Worm (Caenorhabditis elegans): ENCODE data around the gene ikke-1.

- TF ChIP-seq lin-15B (tag; optimal IDR thresholded peaks at IDR 0.05) (no peak), mdl-1 (tag; optimal IDR thresholded peaks at IDR 0.05) (no peak), unc-86 (tag; optimal IDR thresholded peaks at IDR 0.05) (no peak), nhr-28 (tag; optimal IDR thresholded peaks at IDR 0.05) (no peak), ama-1 (optimal IDR thresholded peaks at IDR 0.05) (no peak), ceh-63 (GFP tag; optimal IDR thresholded peaks at IDR 0.05) (no peak), ceh-88 (GFP tag; IDR thresholded peaks at IDR 0.05) (no peak), snpc-4 (tag; optimal IDR thresholded peaks at IDR 0.05) (no peak), fkh-10 (GFP tag; optimal IDR thresholded peaks at IDR 0.05) (no peak), efl-1 (optimal IDR thresholded peaks at IDR 0.05) (no peak), efl-1 (GFP tag; optimal IDR thresholded peaks at IDR 0.05 in 1 of 2) (no peak), nhr-11 (tag; optimal IDR thresholded peaks at IDR 0.05) (no peak), elt-2 (tag; optimal IDR thresholded peaks at IDR 0.05) (no peak), unc-62 (GFP tag; optimal IDR thresholded peaks at IDR 0.05) (no peak), ztf-4 (tag; optimal IDR thresholded peaks at IDR 0.05) (no peak)
These were observed 23.5 kb downstream of the ikke-1 start, which contains the start of gene F59B2.13 for ce11 chrIII:9026951-9027350.

Data from whole organism, L1 larva.